Worm (Caenorhabditis elegans): Measurements from ENCODE around the gene xol-1.

xol-1 gene

ce11 chrX:8053008-8053441, 11.9 kb downstream of the xol-1 start (continued):
- TF ChIP-seq ref-2 (tag; optimal IDR thresholded peaks at IDR 0.05): no peak
- TF ChIP-seq nhr-11 (tag; optimal IDR thresholded peaks at IDR 0.05): no peak
- no peak for TF ChIP-seq gmeb-2 (tag; optimal IDR thresholded peaks at IDR 0.05)
- no peak for TF ChIP-seq sox-2 (GFP tag; IDR thresholded peaks at IDR 0.05)
- peak; percentile 1 for TF ChIP-seq ceh-31 (tag; optimal IDR thresholded peaks at IDR 0.05)
- TF ChIP-seq F13H6.1 (tag; optimal IDR thresholded peaks at IDR 0.05): peak; percentile 8
- no peak for TF ChIP-seq C38D4.7 (GFP tag; optimal IDR thresholded peaks at IDR 0.05)
- peak; percentile 65 for TF ChIP-seq sdc-2 (tag; optimal IDR thresholded peaks at IDR 0.05)
- no peak for TF ChIP-seq T23F11.4 (GFP tag; optimal IDR thresholded peaks at IDR 0.05)
- TF ChIP-seq ets-4 (tag; optimal IDR thresholded peaks at IDR 0.05): no peak
- TF ChIP-seq C08G9.2 (tag; optimal IDR thresholded peaks at IDR 0.05): no peak
- TF ChIP-seq ceh-22 (tag; optimal IDR thresholded peaks at IDR 0.05): no peak
- TF ChIP-seq ceh-9 (tag; optimal IDR thresholded peaks at IDR 0.05): no peak
- no peak for TF ChIP-seq odd-2 (tag; optimal IDR thresholded peaks at IDR 0.05)
- TF ChIP-seq eyg-1 (tag; optimal IDR thresholded peaks at IDR 0.05): no peak
- no peak for TF ChIP-seq ceh-45 (GFP tag; IDR thresholded peaks at IDR 0.05)
- no peak for TF ChIP-seq tbx-7 (tag; optimal IDR thresholded peaks at IDR 0.05)
- no peak for TF ChIP-seq pha-2 (tag; optimal IDR thresholded peaks at IDR 0.05)
- TF ChIP-seq hlh-13 (GFP tag; optimal IDR thresholded peaks at IDR 0.05): no peak

ce11 chrX:8054478-8054877, 13.4 kb downstream of the xol-1 start:
- TF ChIP-seq fax-1 (tag; optimal IDR thresholded peaks at IDR 0.05) (no peak), ceh-6 (GFP tag; optimal IDR thresholded peaks at IDR 0.05) (no peak), pag-3 (tag; optimal IDR thresholded peaks at IDR 0.05; ENCODE audit: borderline replicate concordance) (no peak), che-1 (tag; optimal IDR thresholded peaks at IDR 0.05) (no peak), pha-2 (tag; optimal IDR thresholded peaks at IDR 0.05) (no peak), sdc-2 (tag; optimal IDR thresholded peaks at IDR 0.05) (no peak), ceh-18 (tag; optimal IDR thresholded peaks at IDR 0.05) (peak; percentile 3), rnt-1 (tag; optimal IDR thresholded peaks at IDR 0.05) (peak; percentile 78), hlh-13 (GFP tag; optimal IDR thresholded peaks at IDR 0.05) (no peak), ceh-24 (tag; optimal IDR thresholded peaks at IDR 0.05) (no peak), ceh-34 (tag; optimal IDR thresholded peaks at IDR 0.05) (peak; percentile 42), pha-4 (tag; optimal IDR thresholded peaks at IDR 0.05) (no peak), sox-2 (GFP tag; IDR thresholded peaks at IDR 0.05) (no peak), unc-55 (GFP tag; optimal IDR thresholded peaks at IDR 0.05) (peak; percentile 26), pat-9 (tag; optimal IDR thresholded peaks at IDR 0.05) (no peak), sox-4 (tag; optimal IDR thresholded peaks at IDR 0.05) (no peak)

- TF ChIP-seq ceh-14 (tag; optimal IDR thresholded peaks at IDR 0.05): no peak
- TF ChIP-seq nfya-1 (tag; optimal IDR thresholded peaks at IDR 0.05): no peak
- TF ChIP-seq odd-2 (tag; optimal IDR thresholded peaks at IDR 0.05): no peak
- TF ChIP-seq hlh-8 (tag; optimal IDR thresholded peaks at IDR 0.05): no peak
- TF ChIP-seq ref-2 (tag; optimal IDR thresholded peaks at IDR 0.05): no peak
These were observed 16.7 kb downstream of the xol-1 start, which contains the start of gene dim-1 for ce11 chrX:8057791-8058270. dim-1 (minus strand) TSS chrX:8058220.

- TF ChIP-seq C08G9.2 (tag; optimal IDR thresholded peaks at IDR 0.05) (no peak), C38D4.7 (GFP tag; optimal IDR thresholded peaks at IDR 0.05) (no peak), ceh-34 (tag; optimal IDR thresholded peaks at IDR 0.05) (no peak), ceh-24 (tag; optimal IDR thresholded peaks at IDR 0.05) (no peak), ceh-48 (tag; optimal IDR thresholded peaks at IDR 0.05) (no peak), che-1 (tag; optimal IDR thresholded peaks at IDR 0.05) (no peak), fax-1 (tag; optimal IDR thresholded peaks at IDR 0.05) (no peak)
These were observed 18.9 kb downstream of the xol-1 start for ce11 chrX:8059999-8060398.
